Fruit fly (Drosophila melanogaster): Measurements from ENCODE around the gene eRF1.
A peak's percentile ranks its signal among the peaks of the same experiment; 100 is the strongest.

The eRF1 gene

DNA sequence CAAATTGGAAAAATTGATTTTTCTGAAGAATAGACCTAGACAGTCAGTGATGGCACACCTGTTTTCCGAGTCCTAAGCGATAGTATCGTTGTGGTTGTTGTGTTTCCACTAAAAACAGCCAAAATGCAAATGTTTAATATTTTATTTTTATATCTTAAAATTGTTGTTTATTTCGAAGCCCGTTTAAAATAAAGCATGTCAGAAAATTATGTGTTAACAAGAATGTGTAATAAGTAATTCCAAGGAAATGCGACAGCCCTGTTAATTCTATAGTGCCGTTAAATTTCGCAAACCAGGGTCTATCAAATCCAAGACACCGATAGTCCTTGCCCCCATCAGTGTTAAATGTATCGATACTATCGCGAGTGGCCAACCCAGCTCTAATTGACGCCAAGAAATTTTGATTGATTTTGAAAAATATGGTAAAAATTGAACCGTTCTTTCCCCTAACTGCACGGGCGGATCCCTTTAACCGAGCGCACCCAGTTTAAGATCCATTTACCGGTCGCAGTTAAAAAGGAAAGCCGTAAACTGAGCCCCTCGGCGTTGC is 46.0 kb upstream of the eRF1 start, which contains the start of gene Pex23 (continued):
- TF ChIP-seq h (optimal IDR thresholded peaks at IDR 0.05) (no peak), lab (GFP tag; optimal IDR thresholded peaks at IDR 0.05) (no peak), C15 (GFP tag; IDR thresholded peaks at IDR 0.05) (no peak), CG8359 (GFP tag; optimal IDR thresholded peaks at IDR 0.05; ENCODE audit: borderline replicate concordance) (no peak), schlank (tag; optimal IDR thresholded peaks at IDR 0.05) (no peak), chn (GFP tag; optimal IDR thresholded peaks at IDR 0.05) (peak; percentile 83), dmrt99B (tag; optimal IDR thresholded peaks at IDR 0.05) (no peak), esg (GFP tag; conservative IDR thresholded peaks at IDR 0.05) (peak; percentile 73), CG30403 (GFP tag; optimal IDR thresholded peaks at IDR 0.05) (peak; percentile 89), HmgZ (tag; optimal IDR thresholded peaks at IDR 0.05) (peak; percentile 86), repo (GFP tag; optimal IDR thresholded peaks at IDR 0.05) (peak; percentile 28), Mes4 (GFP tag; optimal IDR thresholded peaks at IDR 0.05) (peak; percentile 43), CG8290 (GFP tag; optimal IDR thresholded peaks at IDR 0.05) (peak; percentile 89), CG8290 (tag; optimal IDR thresholded peaks at IDR 0.05) (peak; percentile 49 to 87), CG16813 (GFP tag; IDR thresholded peaks at IDR 0.05; ENCODE audit: partially characterized antibody) (peak; percentile 99), NFAT (GFP tag; IDR thresholded peaks at IDR 0.05) (peak; percentile 74), ham (GFP tag; IDR thresholded peaks at IDR 0.05) (peak; percentile 13; the same call in 1 of the 2 replicates), ab (GFP tag; optimal IDR thresholded peaks at IDR 0.05) (peak; percentile 34), ttk (GFP tag; IDR thresholded peaks at IDR 0.05) (peak; percentile 55; the same call in 1 of the 2 replicates), al (GFP tag; IDR thresholded peaks at IDR 0.05) (peak; percentile 78), fd64A (GFP tag; optimal IDR thresholded peaks at IDR 0.05) (no peak), CG3065 (GFP tag; optimal IDR thresholded peaks at IDR 0.05) (peak; percentile 78), p53 (GFP tag; optimal IDR thresholded peaks at IDR 0.05) (no peak), Xbp1 (GFP tag; optimal IDR thresholded peaks at IDR 0.05) (peak; percentile 92), cwo (GFP tag; optimal IDR thresholded peaks at IDR 0.05) (peak; percentile 41), fd3F (GFP tag; optimal IDR thresholded peaks at IDR 0.05) (peak; percentile 67), croc (GFP tag; conservative IDR thresholded peaks at IDR 0.05) (peak; percentile 66), CG12659 (GFP tag; optimal IDR thresholded peaks at IDR 0.05) (peak; percentile 91), CG3995 (GFP tag; optimal IDR thresholded peaks at IDR 0.05) (no peak), Trl (optimal IDR thresholded peaks at IDR 0.05) (no peak), Trl (GFP tag; optimal IDR thresholded peaks at IDR 0.05) (peak; percentile 65), az2 (GFP tag; optimal IDR thresholded peaks at IDR 0.05) (peak; percentile 83), kah (GFP tag; optimal IDR thresholded peaks at IDR 0.05) (peak; percentile 16), peb (GFP tag; IDR thresholded peaks at IDR 0.05) (peak; percentile 77), CG16863 (GFP tag; optimal IDR thresholded peaks at IDR 0.05) (peak; percentile 45), ewg (GFP tag; optimal IDR thresholded peaks at IDR 0.05) (peak; percentile 87), kni (GFP tag; optimal IDR thresholded peaks at IDR 0.05) (no peak), CG1603 (tag; optimal IDR thresholded peaks at IDR 0.05) (peak; percentile 58), HLH3B (GFP tag; IDR thresholded peaks at IDR 0.05) (peak; percentile 80), CG8281 (tag; optimal IDR thresholded peaks at IDR 0.05) (peak; percentile 20), Fer3 (tag; optimal IDR thresholded peaks at IDR 0.05) (peak; percentile 77), CG34376 (GFP tag; optimal IDR thresholded peaks at IDR 0.05) (peak; percentile 48), luna (GFP tag; optimal IDR thresholded peaks at IDR 0.05) (peak; percentile 63), CG11504 (tag; optimal IDR thresholded peaks at IDR 0.05) (no peak), lov (optimal IDR thresholded peaks at IDR 0.05) (no peak), lov (GFP tag; IDR thresholded peaks at IDR 0.05) (peak; percentile 80; the same call in 1 of the 3 replicates), insv (GFP tag; optimal IDR thresholded peaks at IDR 0.05) (peak in 1 of 2 experiments; percentile 73), Drgx (GFP tag; IDR thresholded peaks at IDR 0.05) (peak; percentile 48), Rx (GFP tag; IDR thresholded peaks at IDR 0.05) (peak; percentile 75), Dp (GFP tag; optimal IDR thresholded peaks at IDR 0.05) (peak; percentile 42), CG12219 (GFP tag; optimal IDR thresholded peaks at IDR 0.05) (peak; percentile 33), CG14667 (GFP tag; IDR thresholded peaks at IDR 0.05) (peak; percentile 77)

All from whole organism, embryonic.